Fruit fly (Drosophila melanogaster) Kc167 (cell line): ENCODE data around the gene Phb1.

Experiments used
- Myc ChIP-seq: fragments of >200 bp; optimal IDR thresholded peaks from 2 replicates; lab custom pipeline; 2017; ENCODE audit warnings: missing external identifiers
- Sin3A ChIP-seq: fragments of >200 bp; optimal IDR thresholded peaks from 2 replicates; lab custom pipeline; 2018; ENCODE audit warnings: missing external identifiers
- h ChIP-seq: fragments of >200 bp; optimal IDR thresholded peaks from 3 replicates; lab custom pipeline; 2018; ENCODE audit warnings: missing external identifiers
- insv ChIP-seq: fragments of >200 bp; optimal IDR thresholded peaks from 3 replicates; lab custom pipeline; 2018; ENCODE audit warnings: missing external identifiers
- psq ChIP-seq: fragments of >200 bp; optimal IDR thresholded peaks from 2 replicates; lab custom pipeline; 2017; ENCODE audit warnings: missing external identifiers
- ttk ChIP-seq: sonication (Bioruptor generic); optimal IDR thresholded peaks from 2 replicates; lab custom pipeline; 2017; ENCODE audit warnings: missing external identifiers

dm6 chr2L:19079742-19080141 lies 43.9 kb downstream of the Phb1 start:
- TF ChIP-seq Myc (lab: Kevin White, UChicago) (no peak), psq (no peak), Sin3A (no peak), insv (lab: Kevin White, UChicago) (no peak), h (lab: Kevin White, UChicago) (no peak), ttk (no peak)
